Worm (Caenorhabditis elegans): ENCODE measurements around the gene Y47D7A.19.

Y47D7A.19 gene

DNA sequence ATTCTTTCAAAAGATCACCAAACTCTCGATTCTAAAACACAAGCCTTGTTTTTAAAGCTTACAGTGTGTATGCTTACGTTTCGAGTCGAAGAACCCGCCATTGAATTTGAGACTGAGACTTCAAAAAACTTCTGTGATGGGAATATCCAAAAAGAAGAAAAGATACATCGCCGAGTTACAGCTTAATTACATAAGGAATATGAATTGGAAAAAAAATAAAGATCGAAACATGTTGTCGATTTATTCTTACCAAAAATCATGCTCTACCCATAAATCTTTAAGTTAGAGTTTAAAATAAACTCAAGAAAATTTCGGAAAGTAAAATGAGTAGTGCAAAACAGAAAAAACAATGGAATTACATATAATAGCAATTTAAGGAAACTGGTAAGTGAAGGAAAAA lies 38.0 kb upstream of the Y47D7A.19 start, which contains the start of gene F13A2.10:
Gene F13A2.10 (minus strand): TSS at position 101 of the 400 bp plus-strand sequence.
- TF ChIP-seq sem-2 (GFP tag; optimal IDR thresholded peaks at IDR 0.05) (no peak), ces-1 (GFP tag; optimal IDR thresholded peaks at IDR 0.05) (no peak), hlh-1 (tag; optimal IDR thresholded peaks at IDR 0.05) (no peak), ham-2 (GFP tag; optimal IDR thresholded peaks at IDR 0.05) (no peak), unc-120 (tag; optimal IDR thresholded peaks at IDR 0.05; ENCODE audit: poor library complexity, severe bottlenecking) (no peak), mls-2 (tag; optimal IDR thresholded peaks at IDR 0.05) (no peak), ztf-11 (tag; optimal IDR thresholded peaks at IDR 0.05) (no peak), blmp-1 (tag; optimal IDR thresholded peaks at IDR 0.05) (no peak)

- TF ChIP-seq tbx-8 (GFP tag; optimal IDR thresholded peaks at IDR 0.05) (no peak), pha-4 (tag; optimal IDR thresholded peaks at IDR 0.05) (no peak), lsy-2 (tag; optimal IDR thresholded peaks at IDR 0.05) (no peak), mep-1 (tag; optimal IDR thresholded peaks at IDR 0.05) (no peak), hlh-1 (tag; optimal IDR thresholded peaks at IDR 0.05) (no peak), nhr-12 (tag; optimal IDR thresholded peaks at IDR 0.05) (no peak), nhr-237 (tag; optimal IDR thresholded peaks at IDR 0.05) (no peak), M03D4.4 (tag; optimal IDR thresholded peaks at IDR 0.05) (no peak), nhr-2 (tag; optimal IDR thresholded peaks at IDR 0.05) (no peak), nhr-28 (tag; optimal IDR thresholded peaks at IDR 0.05) (no peak), ztf-11 (tag; optimal IDR thresholded peaks at IDR 0.05) (no peak), unc-120 (tag; optimal IDR thresholded peaks at IDR 0.05; ENCODE audit: poor library complexity, severe bottlenecking) (no peak), blmp-1 (tag; optimal IDR thresholded peaks at IDR 0.05) (no peak)
Observed at ce11 chrV:4387402-4387801, 36.7 kb upstream of the Y47D7A.19 start, which contains the start of gene F13A2.9. Gene F13A2.9 (minus strand): TSS chrV:4387502.

DNA sequence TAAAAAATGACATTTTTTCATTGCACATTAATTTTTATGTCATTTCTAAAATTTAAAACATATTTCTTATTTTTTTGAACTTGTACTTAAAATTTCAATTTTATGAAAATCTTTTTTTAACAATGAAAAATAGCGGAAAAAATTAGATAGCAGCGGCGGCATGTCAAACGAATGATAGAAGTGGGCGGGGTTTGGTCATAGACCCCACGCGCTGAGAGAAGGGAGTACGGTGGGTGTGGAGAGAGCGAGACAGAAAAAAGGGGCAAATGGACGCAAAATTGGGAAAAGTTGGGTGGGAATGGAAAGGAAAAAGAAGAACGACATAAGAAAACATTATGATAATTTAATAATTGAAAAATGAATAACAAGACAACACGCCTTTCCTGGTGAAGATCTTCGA lies 36.2 kb upstream of the Y47D7A.19 start:
- TF ChIP-seq hlh-1 (tag; optimal IDR thresholded peaks at IDR 0.05) = no peak
- TF ChIP-seq ceh-39 (tag; optimal IDR thresholded peaks at IDR 0.05) = no peak
- peak; percentile 21 for TF ChIP-seq lsy-2 (tag; optimal IDR thresholded peaks at IDR 0.05)
- TF ChIP-seq elt-3 (tag; optimal IDR thresholded peaks at IDR 0.05) = no peak
- TF ChIP-seq drap-1 (GFP tag; optimal IDR thresholded peaks at IDR 0.05) = no peak

DNA sequence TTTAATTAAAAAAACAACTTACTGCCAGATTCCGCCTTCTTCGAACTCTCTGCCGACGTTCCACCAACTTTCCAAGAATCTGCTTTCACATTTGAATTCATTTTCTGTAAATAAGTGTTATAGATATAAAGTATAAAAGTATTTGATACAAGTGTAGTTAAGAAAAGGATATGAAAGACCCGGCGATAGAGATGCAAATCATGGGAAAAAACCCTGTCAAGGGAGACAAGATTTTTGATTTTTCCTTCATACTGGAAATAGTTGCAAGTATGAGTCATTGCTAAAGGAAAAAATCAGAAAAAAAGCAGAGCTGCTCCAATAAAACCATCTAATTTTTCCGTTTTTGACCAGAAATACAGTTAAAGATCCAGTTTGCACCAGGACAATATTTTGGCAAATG lies 27.9 kb upstream of the Y47D7A.19 start, which contains the start of gene F13A2.3:
Gene F13A2.3 (minus strand): TSS at position 101 of the 400 bp plus-strand sequence.
- no peak for TF ChIP-seq snpc-4 (tag; optimal IDR thresholded peaks at IDR 0.05)
- TF ChIP-seq cnd-1 (tag; optimal IDR thresholded peaks at IDR 0.05) = no peak
- TF ChIP-seq ceh-83 (GFP tag; optimal IDR thresholded peaks at IDR 0.05) = no peak
- no peak for TF ChIP-seq unc-120 (tag; optimal IDR thresholded peaks at IDR 0.05; ENCODE audit: poor library complexity, severe bottlenecking)
- no peak for TF ChIP-seq mab-5 (tag; optimal IDR thresholded peaks at IDR 0.05)
- TF ChIP-seq nhr-28 (tag; optimal IDR thresholded peaks at IDR 0.05) = no peak
- TF ChIP-seq zip-8 (tag; optimal IDR thresholded peaks at IDR 0.05) = no peak
- TF ChIP-seq flh-1 (GFP tag; optimal IDR thresholded peaks at IDR 0.05) = no peak
- no peak for TF ChIP-seq nhr-76 (tag; optimal IDR thresholded peaks at IDR 0.05)
- no peak for TF ChIP-seq elt-1 (tag; optimal IDR thresholded peaks at IDR 0.05; ENCODE audit: borderline replicate concordance, insufficient read depth)
- no peak for TF ChIP-seq nhr-237 (tag; optimal IDR thresholded peaks at IDR 0.05)
- no peak for TF ChIP-seq pha-4 (tag; optimal IDR thresholded peaks at IDR 0.05)
- TF ChIP-seq sptf-1 (tag; optimal IDR thresholded peaks at IDR 0.05) = no peak
- no peak for TF ChIP-seq ztf-11 (tag; optimal IDR thresholded peaks at IDR 0.05)
- no peak for TF ChIP-seq mls-2 (tag; optimal IDR thresholded peaks at IDR 0.05)
- TF ChIP-seq M03D4.4 (tag; optimal IDR thresholded peaks at IDR 0.05) = no peak
- TF ChIP-seq elt-3 (tag; optimal IDR thresholded peaks at IDR 0.05) = no peak
- no peak for TF ChIP-seq tbx-8 (GFP tag; optimal IDR thresholded peaks at IDR 0.05)
- TF ChIP-seq nhr-2 (tag; optimal IDR thresholded peaks at IDR 0.05) = no peak
- no peak for TF ChIP-seq ces-1 (GFP tag; optimal IDR thresholded peaks at IDR 0.05)

DNA sequence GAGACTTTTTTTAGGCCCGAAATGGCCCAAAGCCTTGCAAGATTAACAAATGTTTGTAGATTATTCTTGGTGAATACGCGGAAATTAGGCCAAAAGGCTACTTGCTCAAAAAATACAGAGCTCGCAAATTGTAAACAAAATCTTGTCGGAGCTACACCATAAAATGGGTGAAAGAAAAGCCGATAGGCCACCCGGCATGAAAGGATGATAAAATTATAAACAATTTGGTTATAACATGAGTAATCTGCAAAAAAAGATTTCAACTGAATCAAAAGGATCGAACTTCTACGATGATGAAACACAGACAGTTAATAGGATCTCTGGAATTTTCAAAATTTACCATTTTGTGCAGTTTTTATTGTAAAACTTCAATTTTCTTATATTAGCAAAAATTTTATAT lies 26.0 kb upstream of the Y47D7A.19 start:
- TF ChIP-seq nhr-237 (tag; optimal IDR thresholded peaks at IDR 0.05) (no peak), blmp-1 (tag; optimal IDR thresholded peaks at IDR 0.05) (no peak), lin-32 (GFP tag; optimal IDR thresholded peaks at IDR 0.05) (no peak), lin-13 (tag; optimal IDR thresholded peaks at IDR 0.05) (no peak), unc-62 (GFP tag; optimal IDR thresholded peaks at IDR 0.05) (no peak), mep-1 (tag; optimal IDR thresholded peaks at IDR 0.05) (no peak), drap-1 (GFP tag; optimal IDR thresholded peaks at IDR 0.05) (no peak), mab-5 (tag; optimal IDR thresholded peaks at IDR 0.05) (no peak), cnd-1 (tag; optimal IDR thresholded peaks at IDR 0.05) (no peak), sem-2 (GFP tag; optimal IDR thresholded peaks at IDR 0.05) (no peak), sptf-1 (tag; optimal IDR thresholded peaks at IDR 0.05) (no peak), snpc-4 (tag; optimal IDR thresholded peaks at IDR 0.05) (no peak), lsy-2 (tag; optimal IDR thresholded peaks at IDR 0.05) (no peak)
